Fruit fly (Drosophila melanogaster) whole organism, embryonic: ENCODE data around the gene CG12289.

ENCODE experiments used
- Atf-2 ChIP-seq: fragments of 200-800 bp; sonication (Bioruptor generic); optimal IDR thresholded peaks from 2 replicates; lab custom pipeline; 2016; ENCODE audit warnings: missing biosample characterization, missing genetic modification characterization
- Blimp-1 ChIP-seq: fragments of 200-800 bp; sonication (Bioruptor generic); optimal IDR thresholded peaks from 3 replicates; lab custom pipeline; 2018; ENCODE audit warnings: missing biosample characterization, missing genetic modification characterization, mild to moderate bottlenecking, moderate library complexity, missing genetic modification reagents
- BtbVII ChIP-seq: fragments of 200-800 bp; sonication (Bioruptor generic); optimal IDR thresholded peaks from 3 replicates; lab custom pipeline; 2017; ENCODE audit warnings: missing biosample characterization, mild to moderate bottlenecking, missing genetic modification characterization
- CG10274 ChIP-seq: fragments of 200-800 bp; sonication (Bioruptor generic); optimal IDR thresholded peaks from 3 replicates; lab custom pipeline; 2017; ENCODE audit warnings: missing biosample characterization, mild to moderate bottlenecking, missing genetic modification characterization
- CG10431 ChIP-seq: fragments of 200-800 bp; sonication (Bioruptor generic); optimal IDR thresholded peaks from 3 replicates; lab custom pipeline; 2018; ENCODE audit warnings: missing biosample characterization, mild to moderate bottlenecking, missing genetic modification characterization
- CG11560 ChIP-seq: fragments of 200-800 bp; sonication (Bioruptor generic); IDR thresholded peaks from 3 replicates; pipeline ENCODE4 v1.3.6; 2022; ENCODE audit warnings: missing biosample characterization, missing genetic modification characterization
- CG11696 ChIP-seq: fragments of 200-800 bp; sonication (Bioruptor generic); IDR thresholded peaks from 2 replicates; pipeline ENCODE4 v1.3.6; 2022; ENCODE audit warnings: missing biosample characterization, missing genetic modification characterization
- CG12236 ChIP-seq: fragments of 200-800 bp; sonication (Bioruptor generic); optimal IDR thresholded peaks from 2 replicates; lab custom pipeline; 2016; ENCODE audit warnings: missing biosample characterization, missing genetic modification characterization
- CG12659 ChIP-seq: fragments of 200-800 bp; sonication (Bioruptor generic); optimal IDR thresholded peaks from 3 replicates; lab custom pipeline; 2017; ENCODE audit warnings: mild to moderate bottlenecking, missing biosample characterization, missing genetic modification reagents, missing genetic modification characterization
- CG12942 ChIP-seq: fragments of 200-800 bp; sonication (Bioruptor generic); optimal IDR thresholded peaks from 3 replicates; lab custom pipeline; 2016; ENCODE audit warnings: missing biosample characterization, missing genetic modification characterization
- CG14860 ChIP-seq: fragments of 200-800 bp; sonication (Bioruptor generic); IDR thresholded peaks from 3 replicates; pipeline ENCODE4 v1.3.6; 2022; ENCODE audit warnings: missing biosample characterization, missing genetic modification characterization; ENCODE audit not compliant: partially characterized antibody
- CG15011 ChIP-seq: fragments of 200-800 bp; sonication (Bioruptor generic); optimal IDR thresholded peaks from 3 replicates; lab custom pipeline; 2018; ENCODE audit warnings: missing biosample characterization, mild to moderate bottlenecking, missing genetic modification characterization
- CG15269 ChIP-seq: fragments of 200-800 bp; sonication (Bioruptor generic); optimal IDR thresholded peaks from 2 replicates; lab custom pipeline; 2018; ENCODE audit warnings: missing biosample characterization, mild to moderate bottlenecking, missing genetic modification characterization, moderate library complexity
- CG1529 ChIP-seq: fragments of 200-800 bp; sonication (Bioruptor generic); optimal IDR thresholded peaks from 3 replicates; lab custom pipeline; 2018; ENCODE audit warnings: missing biosample characterization, missing genetic modification characterization
- CG15696 ChIP-seq: fragments of 200-800 bp; sonication (Bioruptor generic); optimal IDR thresholded peaks from 2 replicates; lab custom pipeline; 2019; ENCODE audit warnings: missing biosample characterization, mild to moderate bottlenecking, missing genetic modification characterization, moderate library complexity
- CG17361 ChIP-seq: fragments of 200-800 bp; sonication (Bioruptor generic); IDR thresholded peaks from 3 replicates; pipeline ENCODE4 v1.3.6; 2022; ENCODE audit warnings: missing biosample characterization, missing genetic modification characterization
- CG3065 ChIP-seq: fragments of 200-800 bp; sonication (Bioruptor generic); optimal IDR thresholded peaks from 2 replicates; lab custom pipeline; 2016; ENCODE audit warnings: missing biosample characterization, missing genetic modification characterization
- CG6175 ChIP-seq: fragments of 200-800 bp; sonication (Bioruptor generic); IDR thresholded peaks from 3 replicates; pipeline ENCODE4 v1.3.6; 2022; ENCODE audit warnings: missing biosample characterization, missing genetic modification characterization
- CG6654 ChIP-seq: fragments of 200-800 bp; sonication (Bioruptor generic); optimal IDR thresholded peaks from 2 replicates; lab custom pipeline; 2017; ENCODE audit warnings: missing biosample characterization, mild to moderate bottlenecking, missing genetic modification characterization
- CG7357 ChIP-seq: fragments of 200-800 bp; sonication (Bioruptor generic); IDR thresholded peaks from 3 replicates; pipeline ENCODE4 v1.3.6; 2022; ENCODE audit warnings: missing biosample characterization, missing genetic modification characterization
- CG7372 ChIP-seq: fragments of 200-800 bp; sonication (Bioruptor generic); IDR thresholded peaks from 2 replicates; pipeline ENCODE4 v1.3.6; 2022; ENCODE audit warnings: missing biosample characterization, missing genetic modification characterization
- CoRest ChIP-seq: fragments of 200-800 bp; sonication (Bioruptor generic); optimal IDR thresholded peaks from 3 replicates; lab custom pipeline; 2018; ENCODE audit warnings: missing biosample characterization, mild to moderate bottlenecking, missing genetic modification characterization, moderate library complexity
- D19B ChIP-seq: fragments of 200-800 bp; sonication (Bioruptor generic); optimal IDR thresholded peaks from 2 replicates; lab custom pipeline; 2017; ENCODE audit warnings: missing biosample characterization, mild to moderate bottlenecking, missing genetic modification characterization
- Dip3 ChIP-seq: fragments of 200-800 bp; sonication (Bioruptor generic); optimal IDR thresholded peaks from 3 replicates; lab custom pipeline; 2016; ENCODE audit warnings: missing biosample characterization, missing genetic modification characterization
- Doc3 ChIP-seq: fragments of 200-800 bp; sonication (Bioruptor generic); IDR thresholded peaks from 3 replicates; pipeline ENCODE4 v1.3.6; 2022; ENCODE audit warnings: missing biosample characterization, missing genetic modification characterization; ENCODE audit not compliant: partially characterized antibody
- Drgx ChIP-seq: fragments of 200-800 bp; sonication (Bioruptor generic); IDR thresholded peaks from 2 replicates; pipeline ENCODE4 v1.3.6; 2022; ENCODE audit warnings: missing biosample characterization, missing genetic modification characterization
- Kr ChIP-seq: fragments of 200-800 bp; sonication (Bioruptor generic); optimal IDR thresholded peaks from 2 replicates; lab custom pipeline; 2017; ENCODE audit warnings: missing biosample characterization, mild to moderate bottlenecking, missing genetic modification characterization
- Max ChIP-seq: fragments of 200-800 bp; sonication (Bioruptor generic); optimal IDR thresholded peaks from 2 replicates; lab custom pipeline; 2016; ENCODE audit warnings: missing biosample characterization, mild to moderate bottlenecking, missing genetic modification characterization
- amos ChIP-seq: fragments of 200-800 bp; sonication (Bioruptor generic); IDR thresholded peaks from 2 replicates; pipeline ENCODE4 v1.3.6; 2022; ENCODE audit warnings: missing biosample characterization, missing genetic modification characterization; ENCODE audit not compliant: partially characterized antibody
- bigmax ChIP-seq: fragments of 200-800 bp; sonication (Bioruptor generic); optimal IDR thresholded peaks from 2 replicates; lab custom pipeline; 2018; ENCODE audit warnings: missing biosample characterization, mild to moderate bottlenecking, missing genetic modification characterization
- br ChIP-seq: fragments of >200 bp; optimal IDR thresholded peaks from 2 replicates; lab custom pipeline; 2017
- bsh ChIP-seq, 2 experiments: fragments of 200-800 bp; sonication (Bioruptor generic); optimal IDR thresholded peaks; 2 replicates each; lab custom pipeline; 2017 to 2018; ENCODE audit warnings: mild to moderate bottlenecking in 2 of 2, missing biosample characterization in 2 of 2, missing genetic modification characterization in 2 of 2, moderate library complexity in 1 of 2
- da ChIP-seq: fragments of 200-800 bp; sonication (Bioruptor generic); optimal IDR thresholded peaks from 2 replicates; lab custom pipeline; 2016; ENCODE audit warnings: missing biosample characterization, missing genetic modification characterization
- gem ChIP-seq: fragments of 200-800 bp; sonication (Bioruptor generic); optimal IDR thresholded peaks from 2 replicates; lab custom pipeline; 2019; ENCODE audit warnings: missing biosample characterization, mild to moderate bottlenecking, missing genetic modification characterization, moderate library complexity
- gfzf ChIP-seq: fragments of 200-800 bp; sonication (Bioruptor generic); optimal IDR thresholded peaks from 2 replicates; lab custom pipeline; 2016; ENCODE audit warnings: missing biosample characterization, mild to moderate bottlenecking, missing genetic modification characterization, moderate library complexity
- grau ChIP-seq: fragments of 200-800 bp; optimal IDR thresholded peaks from 3 replicates; lab custom pipeline; 2019; ENCODE audit warnings: missing biosample characterization, mild to moderate bottlenecking, missing genetic modification characterization, moderate library complexity
- gsb-n ChIP-seq: fragments of 200-800 bp; sonication (Bioruptor generic); optimal IDR thresholded peaks from 3 replicates; lab custom pipeline; 2018; ENCODE audit warnings: missing biosample characterization, mild to moderate bottlenecking, missing genetic modification characterization
- gt ChIP-seq: fragments of 200-800 bp; sonication (Bioruptor generic); IDR thresholded peaks from 2 replicates; pipeline ENCODE4 v1.3.6; 2022; ENCODE audit warnings: missing biosample characterization, missing genetic modification characterization
- lola ChIP-seq, 3 experiments: fragments of >200 bp in 2 of 3; fragments of 200-800 bp in 1 of 3; sonication (Bioruptor generic) in 1 of 3; optimal IDR thresholded peaks; 2 replicates each; lab custom pipeline; 2017 to 2019; ENCODE audit warnings: missing biosample characterization in 3 of 3, missing genetic modification characterization in 3 of 3, mild to moderate bottlenecking in 1 of 3, moderate library complexity in 1 of 3
- luna ChIP-seq: fragments of 200-800 bp; sonication (Bioruptor generic); optimal IDR thresholded peaks from 2 replicates; lab custom pipeline; 2016; ENCODE audit warnings: missing biosample characterization, missing genetic modification characterization
- p53 ChIP-seq: fragments of 200-800 bp; sonication (Bioruptor generic); optimal IDR thresholded peaks from 2 replicates; lab custom pipeline; 2016; ENCODE audit warnings: missing biosample characterization, missing genetic modification characterization
- pb ChIP-seq: fragments of 200-800 bp; sonication (Bioruptor generic); optimal IDR thresholded peaks from 3 replicates; lab custom pipeline; 2016; ENCODE audit warnings: missing biosample characterization, missing genetic modification characterization
- phol ChIP-seq: fragments of 200-800 bp; sonication (Bioruptor generic); optimal IDR thresholded peaks from 3 replicates; lab custom pipeline; 2018; ENCODE audit warnings: missing biosample characterization, mild to moderate bottlenecking, missing genetic modification characterization, moderate library complexity
- pzg ChIP-seq: fragments of 200-800 bp; sonication (Bioruptor generic); optimal IDR thresholded peaks from 3 replicates; lab custom pipeline; 2018; ENCODE audit warnings: missing biosample characterization, mild to moderate bottlenecking, missing genetic modification characterization, moderate library complexity
- run ChIP-seq: fragments of 200-800 bp; sonication (Bioruptor generic); optimal IDR thresholded peaks from 3 replicates; lab custom pipeline; 2018; ENCODE audit warnings: missing biosample characterization, mild to moderate bottlenecking, missing genetic modification characterization
- sd ChIP-seq: fragments of 200-800 bp; sonication (Bioruptor generic); optimal IDR thresholded peaks from 3 replicates; lab custom pipeline; 2018; ENCODE audit warnings: missing biosample characterization, mild to moderate bottlenecking, missing genetic modification characterization, moderate library complexity
- sima ChIP-seq: fragments of 200-800 bp; sonication (Bioruptor generic); optimal IDR thresholded peaks from 2 replicates; lab custom pipeline; 2016; ENCODE audit warnings: missing biosample characterization, missing genetic modification characterization
- tgo ChIP-seq: fragments of 200-800 bp; sonication (Bioruptor generic); IDR thresholded peaks from 3 replicates; pipeline ENCODE4 v1.3.6; 2022; ENCODE audit warnings: missing biosample characterization, missing genetic modification characterization
- tio ChIP-seq: fragments of 200-800 bp; sonication (Bioruptor generic); optimal IDR thresholded peaks from 2 replicates; lab custom pipeline; 2017; ENCODE audit warnings: missing biosample characterization, missing genetic modification characterization, inconsistent platforms
- toy ChIP-seq: fragments of 200-800 bp; sonication (Bioruptor generic); IDR thresholded peaks from 2 replicates; pipeline ENCODE4 v1.3.6; 2022; ENCODE audit warnings: missing biosample characterization, missing genetic modification characterization
- zen2 ChIP-seq: fragments of 200-800 bp; sonication (Bioruptor generic); IDR thresholded peaks from 3 replicates; pipeline ENCODE4 v1.3.6; 2022; ENCODE audit warnings: missing biosample characterization, missing genetic modification characterization; ENCODE audit not compliant: partially characterized antibody

Gene CG12289

DNA sequence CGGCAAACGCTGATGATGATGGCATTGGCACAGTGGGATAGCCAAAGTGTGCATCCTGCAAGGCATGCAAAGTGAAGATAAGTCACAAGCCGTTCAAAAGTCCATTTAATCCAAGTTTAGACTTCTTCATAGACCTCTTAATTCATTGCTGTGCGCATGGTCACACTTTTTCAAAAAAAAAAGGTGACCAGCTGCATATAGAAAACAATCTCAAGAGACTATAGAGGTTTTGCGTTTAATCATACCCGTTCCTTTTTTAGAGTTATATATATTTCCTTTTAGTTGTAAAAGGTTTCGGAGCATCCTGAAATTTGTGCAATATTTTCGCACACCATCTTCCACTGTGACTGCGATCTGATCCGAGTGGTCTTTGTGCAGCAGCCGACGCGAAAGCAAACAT lies 43.8 kb downstream of the CG12289 start (continued):
- no peak for TF ChIP-seq br (lab: Kevin White, UChicago)
- no peak for TF ChIP-seq CG3065 (GFP tag; lab: Kevin White, UChicago)
- no peak for TF ChIP-seq Doc3 (GFP tag; lab: Robert Waterston, UW)
- TF ChIP-seq CG11696 (GFP tag; lab: Robert Waterston, UW) = no peak
- no peak for TF ChIP-seq amos (GFP tag; lab: Robert Waterston, UW)
- TF ChIP-seq CG6175 = no peak
- TF ChIP-seq Kr = no peak
- TF ChIP-seq D19B (GFP tag; lab: Kevin White, UChicago) = no peak
- TF ChIP-seq Drgx (GFP tag; lab: Robert Waterston, UW) = peak; percentile 11; the same call in 1 of the 2 replicates
- TF ChIP-seq CG12942 (GFP tag; lab: Kevin White, UChicago) = no peak
- no peak for TF ChIP-seq CG14860 (GFP tag; lab: Robert Waterston, UW)
- no peak for TF ChIP-seq BtbVII (GFP tag; lab: Kevin White, UChicago)
- peak; percentile 39 for TF ChIP-seq tio (GFP tag; lab: Kevin White, UChicago)
- TF ChIP-seq bigmax (GFP tag; lab: Kevin White, UChicago) = no peak
- TF ChIP-seq da (GFP tag; lab: Kevin White, UChicago) = no peak
- no peak for TF ChIP-seq CG15269 (tag; lab: Kevin White, UChicago)
- TF ChIP-seq gt (GFP tag; lab: Robert Waterston, UW) = no peak
- no peak for TF ChIP-seq CG11560 (tag; lab: Robert Waterston, UW)
- no peak for TF ChIP-seq Max
- TF ChIP-seq lola (GFP tag; optimal IDR thresholded peaks at IDR 0.05; lab: Kevin White, UChicago) = peak in 1 of 3 experiments; percentile 57
- no peak for TF ChIP-seq gsb-n
- TF ChIP-seq tgo = no peak
- TF ChIP-seq CG7372 (GFP tag; lab: Robert Waterston, UW) = no peak
- TF ChIP-seq CG7357 (GFP tag; lab: Robert Waterston, UW) = no peak
- no peak for TF ChIP-seq sd (tag; lab: Kevin White, UChicago)
- TF ChIP-seq bsh (GFP tag; optimal IDR thresholded peaks at IDR 0.05; lab: Kevin White, UChicago) = no peak
- TF ChIP-seq CG15011 (GFP tag; lab: Kevin White, UChicago) = no peak
- no peak for TF ChIP-seq toy (GFP tag; lab: Robert Waterston, UW)
- TF ChIP-seq sima (GFP tag; lab: Kevin White, UChicago) = no peak
- TF ChIP-seq CG1529 = peak; percentile 10
- no peak for TF ChIP-seq CG6654
- TF ChIP-seq p53 (GFP tag; lab: Kevin White, UChicago) = no peak
- TF ChIP-seq phol (tag; lab: Kevin White, UChicago) = peak; percentile 8
- TF ChIP-seq Atf-2 (GFP tag; lab: Kevin White, UChicago) = peak; percentile 15
- TF ChIP-seq CG15696 (tag; lab: Kevin White, UChicago) = peak; percentile 10
- TF ChIP-seq Dip3 (GFP tag; lab: Kevin White, UChicago) = no peak
- TF ChIP-seq CoRest (tag; lab: Kevin White, UChicago) = no peak
- TF ChIP-seq CG10431 (GFP tag; lab: Kevin White, UChicago) = no peak
- TF ChIP-seq gem (tag; lab: Kevin White, UChicago) = peak; percentile 56
- TF ChIP-seq gfzf (GFP tag; lab: Kevin White, UChicago) = peak; percentile 7
- TF ChIP-seq luna (GFP tag; lab: Kevin White, UChicago) = no peak
- TF ChIP-seq pb (GFP tag; lab: Kevin White, UChicago) = no peak
- TF ChIP-seq CG10274 (GFP tag; lab: Kevin White, UChicago) = no peak
- TF ChIP-seq CG17361 (GFP tag; lab: Robert Waterston, UW) = no peak
- TF ChIP-seq pzg (GFP tag; lab: Kevin White, UChicago) = no peak
- no peak for TF ChIP-seq CG12236 (GFP tag; lab: Kevin White, UChicago)
- TF ChIP-seq Blimp-1 (GFP tag; lab: Kevin White, UChicago) = no peak
- TF ChIP-seq zen2 (GFP tag; lab: Robert Waterston, UW) = no peak
- TF ChIP-seq CG12659 = no peak
- peak; percentile 9 for TF ChIP-seq grau (tag; lab: Kevin White, UChicago)
- no peak for TF ChIP-seq run (tag; lab: Kevin White, UChicago)
